Fruit fly (Drosophila melanogaster) whole organism, embryonic: ENCODE measurements around the gene Ns1.

Source experiments
- Ada2b ChIP-seq: fragments of 200-800 bp; sonication (Bioruptor generic); IDR thresholded peaks from 2 replicates; pipeline ENCODE4 v1.3.6; 2022; ENCODE audit warnings: missing biosample characterization, missing genetic modification characterization
- Antp ChIP-seq: fragments of 200-800 bp; sonication (Bioruptor generic); optimal IDR thresholded peaks from 3 replicates; lab custom pipeline; 2016; ENCODE audit warnings: missing biosample characterization, missing genetic modification characterization
- Atf6 ChIP-seq: fragments of 200-800 bp; sonication (Bioruptor generic); IDR thresholded peaks from 2 replicates; pipeline ENCODE4 v1.3.6; 2022; ENCODE audit warnings: missing biosample characterization, missing genetic modification characterization
- CG12219 ChIP-seq: fragments of 200-800 bp; sonication (Bioruptor generic); optimal IDR thresholded peaks from 3 replicates; lab custom pipeline; 2018; ENCODE audit warnings: missing biosample characterization, mild to moderate bottlenecking, missing genetic modification characterization
- CG12391 ChIP-seq: fragments of 200-800 bp; sonication (Bioruptor generic); optimal IDR thresholded peaks from 3 replicates; lab custom pipeline; 2018; ENCODE audit warnings: missing biosample characterization, mild to moderate bottlenecking, missing genetic modification characterization, moderate library complexity
- CG13296 ChIP-seq: fragments of 200-800 bp; sonication (Bioruptor generic); optimal IDR thresholded peaks from 3 replicates; lab custom pipeline; 2018; ENCODE audit warnings: missing biosample characterization, mild to moderate bottlenecking, missing genetic modification characterization
- CG13624 ChIP-seq: fragments of 200-800 bp; sonication (Bioruptor generic); optimal IDR thresholded peaks from 2 replicates; lab custom pipeline; 2016; ENCODE audit warnings: missing biosample characterization, missing genetic modification characterization
- CG13894 ChIP-seq: fragments of 200-800 bp; sonication (Bioruptor generic); optimal IDR thresholded peaks from 3 replicates; lab custom pipeline; 2018; ENCODE audit warnings: missing biosample characterization, mild to moderate bottlenecking, missing genetic modification characterization, moderate library complexity
- CG1529 ChIP-seq: fragments of 200-800 bp; sonication (Bioruptor generic); optimal IDR thresholded peaks from 3 replicates; lab custom pipeline; 2018; ENCODE audit warnings: missing biosample characterization, missing genetic modification characterization
- CG16813 ChIP-seq: fragments of 200-800 bp; sonication (Bioruptor generic); IDR thresholded peaks from 3 replicates; pipeline ENCODE4 v1.3.6; 2022; ENCODE audit warnings: missing biosample characterization, missing genetic modification characterization; ENCODE audit not compliant: partially characterized antibody
- CG17568 ChIP-seq: fragments of 200-800 bp; sonication (Bioruptor generic); optimal IDR thresholded peaks from 2 replicates; lab custom pipeline; 2018; ENCODE audit warnings: missing biosample characterization, mild to moderate bottlenecking, missing genetic modification characterization, moderate library complexity
- CG30403 ChIP-seq: fragments of 200-800 bp; sonication (Bioruptor generic); optimal IDR thresholded peaks from 3 replicates; lab custom pipeline; 2016; ENCODE audit warnings: missing biosample characterization, missing genetic modification characterization
- CG4730 ChIP-seq: fragments of 200-800 bp; sonication (Bioruptor generic); IDR thresholded peaks from 2 replicates; pipeline ENCODE4 v1.3.6; 2022; ENCODE audit warnings: missing biosample characterization, missing genetic modification characterization
- CG4820 ChIP-seq: fragments of 200-800 bp; sonication (Bioruptor generic); optimal IDR thresholded peaks from 3 replicates; lab custom pipeline; 2016; ENCODE audit warnings: missing biosample characterization, missing genetic modification characterization
- CG7928 ChIP-seq: fragments of 200-800 bp; sonication (Bioruptor generic); optimal IDR thresholded peaks from 2 replicates; lab custom pipeline; 2017; ENCODE audit warnings: missing biosample characterization, mild to moderate bottlenecking, missing genetic modification characterization
- Ets65A ChIP-seq: fragments of 200-800 bp; sonication (Bioruptor generic); peaks from one replicate; lab custom pipeline; 2016; ENCODE audit warnings: missing biosample characterization, missing genetic modification characterization
- HLH54F ChIP-seq: fragments of 200-800 bp; sonication (Bioruptor generic); optimal IDR thresholded peaks from 3 replicates; lab custom pipeline; 2016; ENCODE audit warnings: missing biosample characterization, missing genetic modification characterization
- Hmx ChIP-seq: fragments of 200-800 bp; sonication (Bioruptor generic); optimal IDR thresholded peaks from 2 replicates; lab custom pipeline; 2016; ENCODE audit warnings: missing biosample characterization, missing genetic modification characterization
- Lim3 ChIP-seq: fragments of 200-800 bp; sonication (Bioruptor generic); IDR thresholded peaks from 2 replicates; pipeline ENCODE4 v1.3.6; 2022; ENCODE audit warnings: missing biosample characterization, missing genetic modification characterization
- MBD-R2 ChIP-seq: fragments of 200-800 bp; sonication (Bioruptor generic); IDR thresholded peaks from 2 replicates; pipeline ENCODE4 v1.3.6; 2022; ENCODE audit warnings: missing biosample characterization, missing genetic modification characterization
- Rfx ChIP-seq: fragments of 200-800 bp; sonication (Bioruptor generic); IDR thresholded peaks from 2 replicates; pipeline ENCODE4 v1.3.6; 2022; ENCODE audit warnings: missing biosample characterization, missing genetic modification characterization
- Side ChIP-seq: fragments of 200-800 bp; sonication (Bioruptor generic); optimal IDR thresholded peaks from 2 replicates; lab custom pipeline; 2016; ENCODE audit warnings: missing biosample characterization, missing genetic modification characterization
- Sox100B ChIP-seq: fragments of 200-800 bp; sonication (Bioruptor generic); optimal IDR thresholded peaks from 3 replicates; lab custom pipeline; 2018; ENCODE audit warnings: missing biosample characterization, mild to moderate bottlenecking, missing genetic modification characterization
- Stat92E ChIP-seq, 3 experiments: fragments of >200 bp in 2 of 3; fragments of 200-800 bp in 1 of 3; sonication (Bioruptor generic) in 1 of 3; optimal IDR thresholded peaks; 2 replicates each; lab custom pipeline; 2017 to 2019; ENCODE audit warnings: missing biosample characterization in 3 of 3, missing genetic modification characterization in 3 of 3, mild to moderate bottlenecking in 1 of 3, moderate library complexity in 1 of 3
- Xrp1 ChIP-seq: fragments of 200-800 bp; sonication (Bioruptor generic); IDR thresholded peaks from 2 replicates; pipeline ENCODE4 v1.3.6; 2022; ENCODE audit warnings: missing biosample characterization, missing genetic modification characterization
- bbx ChIP-seq: fragments of 200-800 bp; sonication (Bioruptor generic); IDR thresholded peaks from 2 replicates; pipeline ENCODE4 v1.3.6; 2022; ENCODE audit warnings: missing biosample characterization, missing genetic modification characterization; ENCODE audit not compliant: partially characterized antibody
- bcd ChIP-seq: fragments of 200-800 bp; sonication (Bioruptor generic); optimal IDR thresholded peaks from 2 replicates; lab custom pipeline; 2017; ENCODE audit warnings: missing biosample characterization, mild to moderate bottlenecking, missing genetic modification characterization
- crp ChIP-seq, 2 experiments: fragments of 200-800 bp; sonication (Bioruptor generic); optimal IDR thresholded peaks; 2 replicates in 1 of 2; 3 replicates in 1 of 2; lab custom pipeline; 2017; ENCODE audit warnings: missing biosample characterization in 2 of 2, missing genetic modification characterization in 2 of 2, mild to moderate bottlenecking in 1 of 2, moderate library complexity in 1 of 2
- disco-r ChIP-seq: fragments of 200-800 bp; sonication (Bioruptor generic); optimal IDR thresholded peaks from 2 replicates; lab custom pipeline; 2016; ENCODE audit warnings: missing biosample characterization, missing genetic modification characterization
- lab ChIP-seq: fragments of 200-800 bp; sonication (Bioruptor generic); optimal IDR thresholded peaks from 3 replicates; lab custom pipeline; 2017; ENCODE audit warnings: missing biosample characterization, missing genetic modification characterization, mild to moderate bottlenecking, moderate library complexity, missing genetic modification reagents
- lov ChIP-seq, 2 experiments: fragments of 200-800 bp in 1 of 2; fragments of >200 bp in 1 of 2; sonication (Bioruptor generic) in 1 of 2; IDR thresholded peaks in 1 of 2; optimal IDR thresholded peaks in 1 of 2; 2 replicates in 1 of 2; 3 replicates in 1 of 2; pipeline versions ENCODE4 v1.3.6 to Lab custom; 2017 to 2022; ENCODE audit warnings: missing biosample characterization in 1 of 2, missing genetic modification characterization in 1 of 2
- luna ChIP-seq: fragments of 200-800 bp; sonication (Bioruptor generic); optimal IDR thresholded peaks from 2 replicates; lab custom pipeline; 2016; ENCODE audit warnings: missing biosample characterization, missing genetic modification characterization
- nmo ChIP-seq: fragments of 200-800 bp; sonication (Bioruptor generic); optimal IDR thresholded peaks from 2 replicates; lab custom pipeline; 2018; ENCODE audit warnings: missing biosample characterization, mild to moderate bottlenecking, missing genetic modification characterization, moderate library complexity
- nom ChIP-seq: fragments of 200-800 bp; sonication (Bioruptor generic); optimal IDR thresholded peaks from 2 replicates; lab custom pipeline; 2017; ENCODE audit warnings: missing biosample characterization, missing genetic modification characterization, mild to moderate bottlenecking, moderate library complexity, missing genetic modification reagents
- ranshi ChIP-seq: fragments of 200-800 bp; sonication (Bioruptor generic); IDR thresholded peaks from 2 replicates; pipeline ENCODE4 v1.3.6; 2022; ENCODE audit warnings: missing biosample characterization, missing genetic modification characterization
- slbo ChIP-seq: fragments of 200-800 bp; sonication (Bioruptor generic); IDR thresholded peaks from 2 replicates; pipeline ENCODE4 v1.3.6; 2022; ENCODE audit warnings: missing biosample characterization, missing genetic modification characterization
- so ChIP-seq: fragments of 200-800 bp; sonication (Bioruptor generic); IDR thresholded peaks from 3 replicates; pipeline ENCODE4 v1.3.6; 2022; ENCODE audit warnings: missing biosample characterization, missing genetic modification characterization
- sob ChIP-seq: fragments of 200-800 bp; sonication (Bioruptor generic); IDR thresholded peaks from 2 replicates; pipeline ENCODE4 v1.3.6; 2022; ENCODE audit warnings: missing biosample characterization, missing genetic modification characterization
- tna ChIP-seq: fragments of 200-800 bp; sonication (Bioruptor generic); IDR thresholded peaks from 2 replicates; pipeline ENCODE4 v1.3.6; 2022; ENCODE audit warnings: missing biosample characterization, missing genetic modification characterization; ENCODE audit not compliant: partially characterized antibody
- wek ChIP-seq: fragments of 200-800 bp; sonication (Bioruptor generic); optimal IDR thresholded peaks from 3 replicates; lab custom pipeline; 2018; ENCODE audit warnings: missing biosample characterization, mild to moderate bottlenecking, missing genetic modification characterization, moderate library complexity

Gene Ns1

dm6 chr3R:17072526-17073114 lies at the start of gene Ns1, which contains the start of gene mRpS11 (continued):
- peak; percentile 65 for TF ChIP-seq Rfx
- TF ChIP-seq nmo (GFP tag; lab: Kevin White, UChicago) = peak; percentile 57
- no peak for TF ChIP-seq so (GFP tag; lab: Robert Waterston, UW)
- peak; percentile 31 for TF ChIP-seq CG13624 (GFP tag; lab: Kevin White, UChicago)
- peak; percentile 51 for TF ChIP-seq CG30403 (GFP tag; lab: Kevin White, UChicago)
- TF ChIP-seq Stat92E (GFP tag; optimal IDR thresholded peaks at IDR 0.05; lab: Kevin White, UChicago) = peak in 1 of 3 experiments; percentile 27
- TF ChIP-seq CG13296 (GFP tag; lab: Kevin White, UChicago) = peak; percentile 29
- peak; percentile 37 for TF ChIP-seq Antp (GFP tag; lab: Kevin White, UChicago)
- TF ChIP-seq bcd (GFP tag; lab: Kevin White, UChicago) = peak; percentile 14
- TF ChIP-seq sob (GFP tag; lab: Robert Waterston, UW) = peak; percentile 58
- TF ChIP-seq CG12391 (tag; lab: Kevin White, UChicago) = peak; percentile 28
- TF ChIP-seq tna (GFP tag; lab: Robert Waterston, UW) = no peak
- no peak for TF ChIP-seq luna (GFP tag; lab: Kevin White, UChicago)
- no peak for TF ChIP-seq CG4730 (GFP tag; lab: Robert Waterston, UW)
- no peak for TF ChIP-seq Ada2b
- TF ChIP-seq Hmx = no peak
- TF ChIP-seq Side (GFP tag; lab: Kevin White, UChicago) = peak; percentile 57
- TF ChIP-seq CG4820 (GFP tag; lab: Kevin White, UChicago) = peak; percentile 0
- TF ChIP-seq Xrp1 = peak; percentile 25; the same call in 1 of the 2 replicates
- peak; percentile 58 for TF ChIP-seq slbo (GFP tag; lab: Robert Waterston, UW)
- peak; percentile 3 for TF ChIP-seq disco-r (GFP tag; lab: Kevin White, UChicago)
- TF ChIP-seq CG17568 (GFP tag; lab: Kevin White, UChicago) = peak; percentile 9
- TF ChIP-seq nom = peak; percentile 40
- TF ChIP-seq CG12219 (GFP tag; lab: Kevin White, UChicago) = no peak
- TF ChIP-seq CG16813 (GFP tag; lab: Robert Waterston, UW) = 0 out of 3 replicates have a peak, but pooled peaks have one; percentile 13
- no peak for TF ChIP-seq CG1529 (GFP tag; lab: Kevin White, UChicago)
- TF ChIP-seq ranshi (GFP tag; lab: Robert Waterston, UW) = peak; percentile 45; the same call in 1 of the 2 replicates
- TF ChIP-seq MBD-R2 (GFP tag; lab: Robert Waterston, UW) = peak; percentile 92
- TF ChIP-seq crp (GFP tag; optimal IDR thresholded peaks at IDR 0.05; lab: Kevin White, UChicago) = peak in 1 of 2 experiments; percentile 40
- TF ChIP-seq CG13894 (tag; lab: Kevin White, UChicago) = peak; percentile 20
- TF ChIP-seq Atf6 = 0 out of 2 replicates have a peak, but pooled peaks have one; percentile 7
- no peak for TF ChIP-seq lov (optimal IDR thresholded peaks at IDR 0.05; lab: Kevin White, UChicago)
- 0 out of 3 replicates have a peak, but pooled peaks have one; percentile 8 for TF ChIP-seq lov (GFP tag; IDR thresholded peaks at IDR 0.05; lab: Robert Waterston, UW)
- TF ChIP-seq Sox100B (GFP tag; lab: Kevin White, UChicago) = no peak
- TF ChIP-seq wek (GFP tag; lab: Kevin White, UChicago) = no peak

DNA sequence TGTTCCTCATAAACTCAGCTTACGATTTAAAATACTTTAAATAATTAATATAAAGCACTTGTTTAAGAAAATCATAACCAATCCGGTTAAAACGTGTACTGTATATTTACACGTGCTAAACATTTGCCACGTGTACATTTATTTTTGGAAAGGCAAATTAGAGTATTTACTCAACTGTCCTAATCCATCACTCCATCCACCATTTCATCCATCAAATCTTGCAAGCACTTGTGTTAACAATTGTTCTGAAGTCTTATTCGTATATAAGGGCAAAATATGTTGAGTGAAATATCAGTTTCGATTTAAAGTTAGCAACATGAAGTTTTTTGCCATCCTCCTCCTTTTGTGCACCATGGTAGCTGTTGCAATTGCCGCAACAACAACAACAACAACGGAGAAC lies 48.8 kb upstream of the Ns1 start, which contains the start of gene CG42779:
CG42779 (plus strand) TSS at position 301 of the 400 bp plus-strand sequence.
- TF ChIP-seq lab (GFP tag; lab: Kevin White, UChicago) = peak; percentile 14
- no peak for TF ChIP-seq CG7928
- no peak for TF ChIP-seq HLH54F (GFP tag; lab: Kevin White, UChicago)
- TF ChIP-seq Ets65A (GFP tag; lab: Kevin White, UChicago) = no peak
- TF ChIP-seq bbx = no peak
- TF ChIP-seq Lim3 (GFP tag; lab: Robert Waterston, UW) = no peak
